Fruit fly (Drosophila melanogaster): Measurements from ENCODE around the gene CG13876.

Gene CG13876

dm6 chr3L:199754-200596 lies 6.0 kb upstream of the CG13876 start, which contains the start of the genes rno and mri (continued):
- TF ChIP-seq lz (GFP tag; optimal IDR thresholded peaks at IDR 0.05) (peak; percentile 52), Eip78C (GFP tag) (peak; percentile 39), ss (GFP tag; optimal IDR thresholded peaks at IDR 0.05) (peak in 1 of 2 experiments; percentile 19), CG32006 (GFP tag; optimal IDR thresholded peaks at IDR 0.05) (peak; percentile 51), CG11294 (GFP tag; IDR thresholded peaks at IDR 0.05) (peak; percentile 11; the same call in 1 of the 2 replicates), OdsH (GFP tag; optimal IDR thresholded peaks at IDR 0.05) (peak; percentile 59), Sox102F (GFP tag; optimal IDR thresholded peaks at IDR 0.05) (peak; percentile 28), Smox (GFP tag; optimal IDR thresholded peaks at IDR 0.05) (no peak), vri (GFP tag; optimal IDR thresholded peaks at IDR 0.05) (no peak), topi (GFP tag; optimal IDR thresholded peaks at IDR 0.05) (no peak), CG8119 (GFP tag; IDR thresholded peaks at IDR 0.05) (peak; percentile 51; the same call in 1 of the 3 replicates)

dm6 chr3L:203536-204135 lies 2.3 kb upstream of the CG13876 start, which contains the start of gene NitFhit:
TSS of gene NitFhit (plus strand) at chr3L:203730.
- peak in 1 of 2 experiments; percentile 46 for TF ChIP-seq ss (GFP tag; optimal IDR thresholded peaks at IDR 0.05)
- no peak for TF ChIP-seq Ets96B (tag; optimal IDR thresholded peaks at IDR 0.05)
- peak; percentile 74 for TF ChIP-seq svp (GFP tag)
- TF ChIP-seq CG6808 (GFP tag; optimal IDR thresholded peaks at IDR 0.05), result peak; percentile 14
- TF ChIP-seq esn (GFP tag; optimal IDR thresholded peaks at IDR 0.05), result no peak
- TF ChIP-seq net (GFP tag; optimal IDR thresholded peaks at IDR 0.05), result no peak
- no peak for TF ChIP-seq CG9139 (GFP tag; optimal IDR thresholded peaks at IDR 0.05)
- no peak for TF ChIP-seq CG11902 (GFP tag; optimal IDR thresholded peaks at IDR 0.05)
- TF ChIP-seq dsx (GFP tag; optimal IDR thresholded peaks at IDR 0.05; ENCODE audit: poor library complexity, severe bottlenecking), result no peak
- peak; percentile 71 for TF ChIP-seq fkh (GFP tag; optimal IDR thresholded peaks at IDR 0.05)

- peak; percentile 27; the same call in 1 of the 2 replicates for TF ChIP-seq CG15336 (GFP tag; IDR thresholded peaks at IDR 0.05)
- TF ChIP-seq CG6792 (GFP tag; optimal IDR thresholded peaks at IDR 0.05), result no peak
- no peak for TF ChIP-seq Met (GFP tag; optimal IDR thresholded peaks at IDR 0.05)
- peak; percentile 20 for TF ChIP-seq CG3032 (tag; optimal IDR thresholded peaks at IDR 0.05)
These were observed 5.3 kb downstream of the CG13876 start, which contains the start of gene Prp4k for dm6 chr3L:211200-211599. TSS of gene Prp4k (minus strand) at chr3L:211457.

dm6 chr3L:212520-212919 lies 6.6 kb downstream of the CG13876 start, which contains the start of the genes thoc7 and Dis3l2:
TSS of gene thoc7 (minus strand) at chr3L:212687.
TSS of gene Dis3l2 (plus strand) at chr3L:212709.
- TF ChIP-seq Hr38 (GFP tag; optimal IDR thresholded peaks at IDR 0.05) (no peak), OdsH (GFP tag; optimal IDR thresholded peaks at IDR 0.05) (no peak), esn (GFP tag; optimal IDR thresholded peaks at IDR 0.05) (no peak)

- TF ChIP-seq fd85E (GFP tag; optimal IDR thresholded peaks at IDR 0.05) (no peak), CG6808 (GFP tag; optimal IDR thresholded peaks at IDR 0.05) (no peak), Smox (GFP tag; optimal IDR thresholded peaks at IDR 0.05) (no peak), Ets21C (GFP tag; optimal IDR thresholded peaks at IDR 0.05) (no peak), CG9139 (GFP tag; optimal IDR thresholded peaks at IDR 0.05) (no peak), salr (GFP tag; optimal IDR thresholded peaks at IDR 0.05) (no peak), spab (GFP tag; optimal IDR thresholded peaks at IDR 0.05) (no peak)
These were observed 10.4 kb downstream of the CG13876 start, which contains the start of gene Kaz1-ORFB for dm6 chr3L:216325-216724. TSS of gene Kaz1-ORFB (plus strand) at chr3L:216625.

All from whole organism, prepupa.